Fruit fly (Drosophila melanogaster): ENCODE measurements around the gene ergic53.

ergic53 gene

DNA sequence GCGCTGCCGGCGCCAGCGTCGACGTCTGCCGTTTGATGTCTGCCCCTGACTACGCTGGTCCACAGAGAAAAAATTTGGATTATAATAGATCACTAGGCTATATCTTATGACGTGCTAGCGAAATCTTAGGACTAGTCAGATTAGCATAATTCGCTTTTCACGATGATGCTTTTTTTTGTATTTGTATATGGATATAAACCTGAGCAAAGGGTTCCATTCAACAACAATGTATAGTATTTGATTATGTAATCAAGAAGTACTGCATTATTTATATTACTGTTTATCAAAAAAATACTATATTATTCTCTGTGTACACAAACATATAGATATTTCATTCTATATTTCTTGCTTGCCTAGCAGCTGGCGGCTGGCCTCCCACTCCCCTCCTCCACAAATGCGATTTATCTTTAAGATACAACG is 12.3 kb downstream of the ergic53 start (continued):
- TF ChIP-seq jumu (GFP tag; optimal IDR thresholded peaks at IDR 0.05) (peak; percentile 56), H2.0 (GFP tag; IDR thresholded peaks at IDR 0.05) (peak; percentile 76), bsh (GFP tag; optimal IDR thresholded peaks at IDR 0.05) (peak in 1 of 2 experiments; percentile 87), p53 (GFP tag; optimal IDR thresholded peaks at IDR 0.05) (no peak), kni (GFP tag; optimal IDR thresholded peaks at IDR 0.05) (no peak), prd (optimal IDR thresholded peaks at IDR 0.05) (no peak), prd (GFP tag; IDR thresholded peaks at IDR 0.05) (peak; percentile 88), Mad (GFP tag; optimal IDR thresholded peaks at IDR 0.05) (peak; percentile 67), Adf1 (GFP tag; IDR thresholded peaks at IDR 0.05) (peak; percentile 85), tgo (GFP tag; IDR thresholded peaks at IDR 0.05) (peak; percentile 81), Dbx (GFP tag; IDR thresholded peaks at IDR 0.05) (peak; percentile 87), CG13624 (GFP tag; optimal IDR thresholded peaks at IDR 0.05) (peak; percentile 78), Max (GFP tag; optimal IDR thresholded peaks at IDR 0.05) (peak; percentile 51), grau (tag; optimal IDR thresholded peaks at IDR 0.05) (peak; percentile 91), salm (tag; optimal IDR thresholded peaks at IDR 0.05) (peak; percentile 76), pros (GFP tag; optimal IDR thresholded peaks at IDR 0.05) (no peak), unpg (GFP tag; optimal IDR thresholded peaks at IDR 0.05) (peak; percentile 92), Hr51 (GFP tag; optimal IDR thresholded peaks at IDR 0.05) (peak; percentile 71 to 91), CG32772 (GFP tag; IDR thresholded peaks at IDR 0.05) (peak; percentile 74), Awh (GFP tag; IDR thresholded peaks at IDR 0.05) (peak; percentile 64; the same call in 1 of the 2 replicates), CG3995 (GFP tag; optimal IDR thresholded peaks at IDR 0.05) (peak; percentile 57), TFAM (GFP tag; optimal IDR thresholded peaks at IDR 0.05) (no peak), Hr39 (optimal IDR thresholded peaks at IDR 0.05) (no peak), Ptx1 (GFP tag; IDR thresholded peaks at IDR 0.05) (peak; percentile 92), sima (GFP tag; optimal IDR thresholded peaks at IDR 0.05) (no peak), dan (GFP tag; IDR thresholded peaks at IDR 0.05) (0 out of 2 replicates have a peak, but pooled peaks have one; percentile 54), NC2α (GFP tag; optimal IDR thresholded peaks at IDR 0.05) (peak; percentile 38), fu2 (GFP tag; optimal IDR thresholded peaks at IDR 0.05) (peak; percentile 61), CG3838 (GFP tag; optimal IDR thresholded peaks at IDR 0.05) (peak; percentile 69), Ravus (GFP tag; IDR thresholded peaks at IDR 0.05) (no peak; the same call in 1 of the 2 replicates), D19A (tag; optimal IDR thresholded peaks at IDR 0.05) (peak; percentile 80), phol (tag; optimal IDR thresholded peaks at IDR 0.05) (peak; percentile 89), peb (GFP tag; IDR thresholded peaks at IDR 0.05) (0 out of 2 replicates have a peak, but pooled peaks have one; percentile 39), CG12391 (tag; optimal IDR thresholded peaks at IDR 0.05) (peak; percentile 90), CG8944 (GFP tag; optimal IDR thresholded peaks at IDR 0.05) (peak; percentile 66), tup (GFP tag; optimal IDR thresholded peaks at IDR 0.05) (peak; percentile 22), CG6654 (GFP tag; optimal IDR thresholded peaks at IDR 0.05) (peak; percentile 76), CG33213 (GFP tag; optimal IDR thresholded peaks at IDR 0.05) (peak; percentile 44), Fer3 (tag; optimal IDR thresholded peaks at IDR 0.05) (peak; percentile 90), CG17385 (GFP tag; optimal IDR thresholded peaks at IDR 0.05) (peak; percentile 87), trem (tag; optimal IDR thresholded peaks at IDR 0.05) (peak; percentile 65), YL-1 (GFP tag; optimal IDR thresholded peaks at IDR 0.05) (peak; percentile 52), CoRest (tag; optimal IDR thresholded peaks at IDR 0.05) (peak; percentile 94), dysf (GFP tag; IDR thresholded peaks at IDR 0.05) (peak; percentile 93), pzg (GFP tag; optimal IDR thresholded peaks at IDR 0.05) (no peak), Usf (GFP tag; optimal IDR thresholded peaks at IDR 0.05) (peak; percentile 70), Drgx (GFP tag; IDR thresholded peaks at IDR 0.05) (peak; percentile 80), lilli (GFP tag; optimal IDR thresholded peaks at IDR 0.05) (peak; percentile 88), gsb (GFP tag; IDR thresholded peaks at IDR 0.05) (peak; percentile 70), Ada2b (GFP tag; IDR thresholded peaks at IDR 0.05) (peak; percentile 60), wor (GFP tag; IDR thresholded peaks at IDR 0.05) (peak; percentile 74), Nf-YB (GFP tag; optimal IDR thresholded peaks at IDR 0.05) (peak; percentile 69)

Data from whole organism, embryonic.